Fruit fly (Drosophila melanogaster): Measurements from ENCODE around the gene Cdk8.

The Cdk8 gene

DNA sequence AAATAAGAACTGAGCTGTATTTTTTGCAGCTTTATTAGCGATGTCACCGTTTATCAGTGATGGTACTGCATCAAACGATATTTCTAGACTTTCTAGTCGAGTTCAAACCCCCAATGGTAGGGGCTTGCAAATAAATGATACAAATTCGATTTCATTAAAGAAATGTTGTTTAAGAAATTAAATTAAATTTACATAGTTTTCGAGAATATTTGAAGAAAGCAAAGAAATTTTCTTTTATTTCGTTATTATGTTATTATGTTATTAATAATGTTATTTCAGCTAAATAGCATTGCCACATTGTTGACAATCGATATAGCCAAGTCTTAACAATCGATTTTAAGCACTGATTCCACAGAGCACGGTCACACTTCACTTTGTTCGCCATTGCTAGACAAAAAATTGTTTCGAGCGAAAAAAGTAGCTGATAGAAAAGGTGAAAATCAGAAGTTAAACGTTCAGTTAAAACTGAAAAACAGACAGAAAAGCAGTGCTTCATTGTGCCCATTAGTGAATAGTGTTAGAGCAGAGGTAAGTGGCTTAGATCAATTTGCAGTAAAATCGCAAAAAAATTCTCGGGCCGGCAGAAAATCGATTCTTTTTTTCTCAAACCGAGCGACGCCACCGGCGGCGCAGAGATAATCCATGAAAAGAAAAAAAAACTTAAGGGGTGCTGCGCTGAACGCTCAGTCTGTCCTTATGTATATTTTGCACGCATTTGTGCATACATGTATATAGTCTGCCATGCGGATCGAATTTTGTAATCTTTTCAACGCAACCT is 26.0 kb upstream of the Cdk8 start, which contains the start of the genes iPLA2-VIA and Ciz1 (continued):
- TF ChIP-seq sob (GFP tag; IDR thresholded peaks at IDR 0.05) (peak; percentile 22; the same call in 1 of the 2 replicates), dmrt11E (tag; optimal IDR thresholded peaks at IDR 0.05) (no peak), Fer3 (tag; optimal IDR thresholded peaks at IDR 0.05) (no peak), bab2 (GFP tag; optimal IDR thresholded peaks at IDR 0.05) (peak; percentile 28), Ets97D (GFP tag; optimal IDR thresholded peaks at IDR 0.05) (peak; percentile 62), MBD-R2 (GFP tag; IDR thresholded peaks at IDR 0.05) (peak; percentile 53), CG10267 (tag; optimal IDR thresholded peaks at IDR 0.05) (peak; percentile 82), CG11723 (GFP tag; optimal IDR thresholded peaks at IDR 0.05) (no peak), CG16813 (GFP tag; IDR thresholded peaks at IDR 0.05; ENCODE audit: partially characterized antibody) (peak; percentile 81; the same call in 2 of the 3 replicates), Side (GFP tag; optimal IDR thresholded peaks at IDR 0.05) (peak; percentile 13), MESR4 (GFP tag; optimal IDR thresholded peaks at IDR 0.05) (peak; percentile 56), CG18764 (GFP tag; optimal IDR thresholded peaks at IDR 0.05) (no peak), CG10654 (GFP tag; optimal IDR thresholded peaks at IDR 0.05) (no peak), zfh1 (GFP tag; IDR thresholded peaks at IDR 0.05) (no peak), CG15479 (GFP tag; optimal IDR thresholded peaks at IDR 0.05) (no peak), CG1602 (GFP tag; optimal IDR thresholded peaks at IDR 0.05) (peak; percentile 8), Usf (GFP tag; optimal IDR thresholded peaks at IDR 0.05) (no peak), MTF-1 (GFP tag; optimal IDR thresholded peaks at IDR 0.05; ENCODE audit: borderline replicate concordance) (no peak), zen (tag; optimal IDR thresholded peaks at IDR 0.05) (peak; percentile 48), yki (optimal IDR thresholded peaks at IDR 0.05) (no peak), ato (GFP tag; IDR thresholded peaks at IDR 0.05; ENCODE audit: partially characterized antibody) (0 out of 2 replicates have a peak, but pooled peaks have one; percentile 9), CHES-1-like (GFP tag; optimal IDR thresholded peaks at IDR 0.05) (no peak), GATAe (GFP tag; conservative IDR thresholded peaks at IDR 0.05) (no peak), gt (GFP tag; IDR thresholded peaks at IDR 0.05) (no peak), Bdp1 (GFP tag; optimal IDR thresholded peaks at IDR 0.05) (no peak), CG3995 (GFP tag; optimal IDR thresholded peaks at IDR 0.05) (peak; percentile 46), CG14441 (GFP tag; IDR thresholded peaks at IDR 0.05) (0 out of 2 replicates have a peak, but pooled peaks have one; percentile 9), CG9609 (GFP tag; optimal IDR thresholded peaks at IDR 0.05) (no peak), CG9932 (GFP tag; IDR thresholded peaks at IDR 0.05) (no peak; the same call in 1 of the 2 replicates), nerfin-1 (tag; optimal IDR thresholded peaks at IDR 0.05) (peak; percentile 1), bbx (GFP tag; IDR thresholded peaks at IDR 0.05; ENCODE audit: partially characterized antibody) (peak; percentile 70; the same call in 1 of the 2 replicates), ssp (GFP tag; IDR thresholded peaks at IDR 0.05) (0 out of 2 replicates have a peak, but pooled peaks have one; percentile 11), Awh (GFP tag; IDR thresholded peaks at IDR 0.05) (no peak), CG12391 (tag; optimal IDR thresholded peaks at IDR 0.05) (peak; percentile 34), onecut (GFP tag; IDR thresholded peaks at IDR 0.05) (peak; percentile 92), CG3065 (GFP tag; optimal IDR thresholded peaks at IDR 0.05) (no peak), mam (GFP tag; optimal IDR thresholded peaks at IDR 0.05) (peak; percentile 39), maf-S (GFP tag; optimal IDR thresholded peaks at IDR 0.05) (no peak), CG2116 (GFP tag; optimal IDR thresholded peaks at IDR 0.05) (peak; percentile 89), pzg (GFP tag; optimal IDR thresholded peaks at IDR 0.05) (peak; percentile 79), toy (GFP tag; IDR thresholded peaks at IDR 0.05) (no peak), crc (GFP tag; optimal IDR thresholded peaks at IDR 0.05) (no peak), gcm (GFP tag; optimal IDR thresholded peaks at IDR 0.05) (no peak), Atf3 (GFP tag; optimal IDR thresholded peaks at IDR 0.05) (no peak), HLH4C (GFP tag; IDR thresholded peaks at IDR 0.05; ENCODE audit: partially characterized antibody) (peak; percentile 68), CG1647 (GFP tag; optimal IDR thresholded peaks at IDR 0.05) (peak; percentile 16), Dref (GFP tag; IDR thresholded peaks at IDR 0.05) (peak; percentile 71), aop (GFP tag; IDR thresholded peaks at IDR 0.05) (no peak), gfzf (GFP tag; optimal IDR thresholded peaks at IDR 0.05) (peak; percentile 67), CG8089 (GFP tag; optimal IDR thresholded peaks at IDR 0.05) (no peak)

All from whole organism, embryonic.